Fruit fly (Drosophila melanogaster) whole organism, prepupa: ENCODE measurements around the gene Zwilch.

Source experiments
- CG16779 ChIP-seq: fragments of 200-800 bp; sonication (Bioruptor generic); optimal IDR thresholded peaks from 3 replicates; lab custom pipeline; 2017; ENCODE audit warnings: missing biosample characterization, mild to moderate bottlenecking, missing genetic modification characterization
- CG34406 ChIP-seq: fragments of 200-800 bp; sonication (Bioruptor generic); optimal IDR thresholded peaks from 3 replicates; lab custom pipeline; 2016; ENCODE audit warnings: missing biosample characterization, missing genetic modification characterization
- CG3919 ChIP-seq: fragments of 200-800 bp; sonication (Bioruptor generic); optimal IDR thresholded peaks from 3 replicates; lab custom pipeline; 2016; ENCODE audit warnings: missing biosample characterization, missing genetic modification characterization
- CG4318 ChIP-seq: fragments of 200-800 bp; sonication (Bioruptor generic); optimal IDR thresholded peaks from 3 replicates; lab custom pipeline; 2017; ENCODE audit warnings: missing biosample characterization, mild to moderate bottlenecking, missing genetic modification characterization
- CG6792 ChIP-seq: fragments of 200-800 bp; sonication (Bioruptor generic); optimal IDR thresholded peaks from 3 replicates; lab custom pipeline; 2016; ENCODE audit warnings: missing biosample characterization, missing genetic modification characterization
- CG6808 ChIP-seq: fragments of 200-800 bp; sonication (Bioruptor generic); optimal IDR thresholded peaks from 3 replicates; lab custom pipeline; 2017; ENCODE audit warnings: missing biosample characterization, missing genetic modification characterization, mild to moderate bottlenecking, moderate library complexity, missing genetic modification reagents
- vri ChIP-seq: fragments of 200-800 bp; sonication (Bioruptor generic); optimal IDR thresholded peaks from 3 replicates; lab custom pipeline; 2016; ENCODE audit warnings: missing biosample characterization, mild to moderate bottlenecking, missing genetic modification characterization

- TF ChIP-seq CG6792 (GFP tag; lab: Kevin White, UChicago): no peak
- no peak for TF ChIP-seq CG3919
- no peak for TF ChIP-seq CG4318 (GFP tag; lab: Kevin White, UChicago)
- no peak for TF ChIP-seq CG16779
- no peak for TF ChIP-seq CG6808 (GFP tag; lab: Kevin White, UChicago)
- no peak for TF ChIP-seq CG34406 (GFP tag; lab: Kevin White, UChicago)
- TF ChIP-seq vri (GFP tag; lab: Kevin White, UChicago): no peak
Measured at dm6 chr3R:31262298-31262697, 49.1 kb upstream of the Zwilch start, which contains the start of gene CAH5.
